Fruit fly (Drosophila melanogaster) whole organism, embryonic: ENCODE measurements around the gene CG13367.

Experiments
- CG1024 ChIP-seq: fragments of 200-800 bp; sonication (Bioruptor generic); IDR thresholded peaks from 2 replicates; pipeline ENCODE4 v1.3.6; 2022; ENCODE audit warnings: missing biosample characterization, missing genetic modification characterization
- CG10959 ChIP-seq: fragments of 200-800 bp; sonication (Bioruptor generic); IDR thresholded peaks from 2 replicates; pipeline ENCODE4 v1.3.6; 2022; ENCODE audit warnings: missing biosample characterization, missing genetic modification characterization
- CG11696 ChIP-seq: fragments of 200-800 bp; sonication (Bioruptor generic); IDR thresholded peaks from 2 replicates; pipeline ENCODE4 v1.3.6; 2022; ENCODE audit warnings: missing biosample characterization, missing genetic modification characterization
- CG12155 ChIP-seq: fragments of 200-800 bp; sonication (Bioruptor generic); optimal IDR thresholded peaks from 3 replicates; lab custom pipeline; 2016; ENCODE audit warnings: missing biosample characterization, missing genetic modification characterization
- CG12219 ChIP-seq: fragments of 200-800 bp; sonication (Bioruptor generic); optimal IDR thresholded peaks from 3 replicates; lab custom pipeline; 2018; ENCODE audit warnings: missing biosample characterization, mild to moderate bottlenecking, missing genetic modification characterization
- CG14667 ChIP-seq: fragments of 200-800 bp; sonication (Bioruptor generic); IDR thresholded peaks from 2 replicates; pipeline ENCODE4 v1.3.6; 2022; ENCODE audit warnings: missing biosample characterization, missing genetic modification characterization
- CG1832 ChIP-seq: fragments of 200-800 bp; sonication (Bioruptor generic); optimal IDR thresholded peaks from 2 replicates; lab custom pipeline; 2017; ENCODE audit warnings: missing biosample characterization, mild to moderate bottlenecking, missing genetic modification characterization, inconsistent platforms
- CG18619 ChIP-seq: fragments of 200-800 bp; sonication (Bioruptor generic); optimal IDR thresholded peaks from 3 replicates; lab custom pipeline; 2017; ENCODE audit warnings: missing biosample characterization, mild to moderate bottlenecking, missing genetic modification characterization
- CG2712 ChIP-seq: fragments of 200-800 bp; optimal IDR thresholded peaks from 3 replicates; lab custom pipeline; 2019; ENCODE audit warnings: missing biosample characterization, mild to moderate bottlenecking, missing genetic modification characterization, moderate library complexity
- CG30020 ChIP-seq: fragments of 200-800 bp; optimal IDR thresholded peaks from 2 replicates; lab custom pipeline; 2019; ENCODE audit warnings: missing biosample characterization, mild to moderate bottlenecking, missing genetic modification characterization, moderate library complexity
- CG30431 ChIP-seq: fragments of 200-800 bp; sonication (Bioruptor generic); optimal IDR thresholded peaks from 2 replicates; lab custom pipeline; 2017; ENCODE audit warnings: missing biosample characterization, missing genetic modification characterization
- CG32532 ChIP-seq: fragments of 200-800 bp; sonication (Bioruptor generic); IDR thresholded peaks from 2 replicates; pipeline ENCODE4 v1.3.6; 2022; ENCODE audit warnings: missing biosample characterization, missing genetic modification characterization
- CG34422 ChIP-seq: fragments of 200-800 bp; sonication (Bioruptor generic); IDR thresholded peaks from 3 replicates; pipeline ENCODE4 v1.3.6; 2022; ENCODE audit warnings: missing biosample characterization, missing genetic modification characterization
- CG3995 ChIP-seq: fragments of 200-800 bp; sonication (Bioruptor generic); optimal IDR thresholded peaks from 3 replicates; lab custom pipeline; 2016; ENCODE audit warnings: missing biosample characterization, missing genetic modification characterization
- CG4617 ChIP-seq: fragments of 200-800 bp; sonication (Bioruptor generic); optimal IDR thresholded peaks from 3 replicates; lab custom pipeline; 2016; ENCODE audit warnings: missing biosample characterization, missing genetic modification characterization, borderline replicate concordance
- CG4730 ChIP-seq: fragments of 200-800 bp; sonication (Bioruptor generic); IDR thresholded peaks from 2 replicates; pipeline ENCODE4 v1.3.6; 2022; ENCODE audit warnings: missing biosample characterization, missing genetic modification characterization
- CG6175 ChIP-seq: fragments of 200-800 bp; sonication (Bioruptor generic); IDR thresholded peaks from 3 replicates; pipeline ENCODE4 v1.3.6; 2022; ENCODE audit warnings: missing biosample characterization, missing genetic modification characterization
- CG6272 ChIP-seq: fragments of 200-800 bp; sonication (Bioruptor generic); IDR thresholded peaks from 2 replicates; pipeline ENCODE4 v1.3.6; 2022; ENCODE audit warnings: missing biosample characterization, missing genetic modification characterization
- CG8089 ChIP-seq: fragments of 200-800 bp; sonication (Bioruptor generic); optimal IDR thresholded peaks from 3 replicates; lab custom pipeline; 2016; ENCODE audit warnings: missing biosample characterization, missing genetic modification characterization
- CG8944 ChIP-seq: fragments of 200-800 bp; sonication (Bioruptor generic); optimal IDR thresholded peaks from 3 replicates; lab custom pipeline; 2016; ENCODE audit warnings: missing biosample characterization, missing genetic modification characterization
- CG9437 ChIP-seq: fragments of 200-800 bp; sonication (Bioruptor generic); optimal IDR thresholded peaks from 2 replicates; lab custom pipeline; 2018; ENCODE audit warnings: missing biosample characterization, mild to moderate bottlenecking, missing genetic modification characterization
- Camta ChIP-seq: fragments of 200-800 bp; sonication (Bioruptor generic); optimal IDR thresholded peaks from 2 replicates; lab custom pipeline; 2016; ENCODE audit warnings: missing biosample characterization, missing genetic modification characterization
- CrebB ChIP-seq: fragments of 200-800 bp; sonication (Bioruptor generic); optimal IDR thresholded peaks from 3 replicates; lab custom pipeline; 2018; ENCODE audit warnings: missing biosample characterization, mild to moderate bottlenecking, missing genetic modification characterization
- Dek ChIP-seq: fragments of 200-800 bp; sonication (Bioruptor generic); optimal IDR thresholded peaks from 3 replicates; lab custom pipeline; 2019; ENCODE audit warnings: missing biosample characterization, mild to moderate bottlenecking, missing genetic modification characterization, moderate library complexity
- GATAe ChIP-seq: fragments of 200-800 bp; sonication (Bioruptor generic); conservative IDR thresholded peaks from 2 replicates; pipeline ENCODE4 v1.3.6; 2022; ENCODE audit warnings: missing biosample characterization, missing genetic modification characterization
- HHEX ChIP-seq: fragments of 200-800 bp; sonication (Bioruptor generic); optimal IDR thresholded peaks from 3 replicates; lab custom pipeline; 2017; ENCODE audit warnings: missing biosample characterization, mild to moderate bottlenecking, missing genetic modification characterization, missing genetic modification reagents
- Hr3 ChIP-seq: fragments of 200-800 bp; sonication (Bioruptor generic); optimal IDR thresholded peaks from 3 replicates; lab custom pipeline; 2016; ENCODE audit warnings: missing biosample characterization, missing genetic modification characterization
- Kr ChIP-seq: fragments of 200-800 bp; sonication (Bioruptor generic); optimal IDR thresholded peaks from 2 replicates; lab custom pipeline; 2017; ENCODE audit warnings: missing biosample characterization, mild to moderate bottlenecking, missing genetic modification characterization
- Mes4 ChIP-seq: fragments of 200-800 bp; sonication (Bioruptor generic); optimal IDR thresholded peaks from 2 replicates; lab custom pipeline; 2016; ENCODE audit warnings: missing biosample characterization, missing genetic modification characterization
- Nf-YA ChIP-seq: fragments of 200-800 bp; sonication (Bioruptor generic); IDR thresholded peaks from 2 replicates; pipeline ENCODE4 v1.3.6; 2022; ENCODE audit warnings: missing biosample characterization, missing genetic modification characterization
- Sox102F ChIP-seq: fragments of 200-800 bp; sonication (Bioruptor generic); optimal IDR thresholded peaks from 2 replicates; lab custom pipeline; 2018; ENCODE audit warnings: missing biosample characterization, mild to moderate bottlenecking, missing genetic modification characterization, moderate library complexity
- Stat92E ChIP-seq, 3 experiments: fragments of >200 bp in 2 of 3; fragments of 200-800 bp in 1 of 3; sonication (Bioruptor generic) in 1 of 3; optimal IDR thresholded peaks; 2 replicates each; lab custom pipeline; 2017 to 2019; ENCODE audit warnings: missing biosample characterization in 3 of 3, missing genetic modification characterization in 3 of 3, mild to moderate bottlenecking in 1 of 3, moderate library complexity in 1 of 3
- Xbp1 ChIP-seq: fragments of 200-800 bp; sonication (Bioruptor generic); optimal IDR thresholded peaks from 3 replicates; lab custom pipeline; 2016; ENCODE audit warnings: missing biosample characterization, mild to moderate bottlenecking, missing genetic modification characterization
- bbx ChIP-seq: fragments of 200-800 bp; sonication (Bioruptor generic); IDR thresholded peaks from 2 replicates; pipeline ENCODE4 v1.3.6; 2022; ENCODE audit warnings: missing biosample characterization, missing genetic modification characterization; ENCODE audit not compliant: partially characterized antibody
- dm ChIP-seq: fragments of 200-800 bp; sonication (Bioruptor generic); optimal IDR thresholded peaks from 3 replicates; lab custom pipeline; 2016; ENCODE audit warnings: missing biosample characterization, missing genetic modification characterization
- fd96Cb ChIP-seq: fragments of 200-800 bp; sonication (Bioruptor generic); optimal IDR thresholded peaks from 2 replicates; lab custom pipeline; 2018; ENCODE audit warnings: missing biosample characterization, mild to moderate bottlenecking, missing genetic modification characterization, moderate library complexity
- gem ChIP-seq: fragments of 200-800 bp; sonication (Bioruptor generic); optimal IDR thresholded peaks from 2 replicates; lab custom pipeline; 2019; ENCODE audit warnings: missing biosample characterization, mild to moderate bottlenecking, missing genetic modification characterization, moderate library complexity
- gro ChIP-seq: fragments of 200-800 bp; sonication (Bioruptor generic); optimal IDR thresholded peaks from 2 replicates; lab custom pipeline; 2016; ENCODE audit warnings: missing biosample characterization, missing genetic modification characterization
- hb ChIP-seq: fragments of 200-800 bp; sonication (Bioruptor generic); IDR thresholded peaks from 3 replicates; pipeline ENCODE4 v1.3.6; 2022; ENCODE audit warnings: missing biosample characterization, missing genetic modification characterization; ENCODE audit not compliant: partially characterized antibody
- ranshi ChIP-seq: fragments of 200-800 bp; sonication (Bioruptor generic); IDR thresholded peaks from 2 replicates; pipeline ENCODE4 v1.3.6; 2022; ENCODE audit warnings: missing biosample characterization, missing genetic modification characterization
- repo ChIP-seq: fragments of 200-800 bp; sonication (Bioruptor generic); optimal IDR thresholded peaks from 2 replicates; lab custom pipeline; 2016; ENCODE audit warnings: missing biosample characterization, missing genetic modification characterization
- trh ChIP-seq: fragments of 200-800 bp; sonication (Bioruptor generic); optimal IDR thresholded peaks from 2 replicates; lab custom pipeline; 2016; ENCODE audit warnings: missing biosample characterization, missing genetic modification characterization

Gene CG13367

dm6 chrX:654949-655348 lies 10.4 kb downstream of the CG13367 start (continued):
- TF ChIP-seq CG4617, result peak; percentile 92
- peak; percentile 91 for TF ChIP-seq CG1024 (GFP tag; lab: Robert Waterston, UW)
- peak; percentile 74 for TF ChIP-seq CG30020 (tag; lab: Kevin White, UChicago)
- TF ChIP-seq hb, result no peak
- peak; percentile 89 for TF ChIP-seq CG6272 (GFP tag; lab: Robert Waterston, UW)
- TF ChIP-seq CG3995 (GFP tag; lab: Kevin White, UChicago), result peak; percentile 79
- peak; percentile 93 for TF ChIP-seq Mes4 (GFP tag; lab: Kevin White, UChicago)
- peak; percentile 93 for TF ChIP-seq CG10959 (GFP tag; lab: Robert Waterston, UW)
- peak; percentile 40; the same call in 1 of the 2 replicates for TF ChIP-seq GATAe (GFP tag; lab: Robert Waterston, UW)
- TF ChIP-seq Nf-YA (GFP tag; lab: Robert Waterston, UW), result peak; percentile 92
- peak; percentile 94 for TF ChIP-seq CG12219
- peak; percentile 96 for TF ChIP-seq Sox102F (GFP tag; lab: Kevin White, UChicago)
- TF ChIP-seq CG14667 (GFP tag; lab: Robert Waterston, UW), result peak; percentile 93
- peak; percentile 67 for TF ChIP-seq trh
- no peak; the same call in 1 of the 2 replicates for TF ChIP-seq bbx (GFP tag; lab: Robert Waterston, UW)
- peak; percentile 91 for TF ChIP-seq CG2712 (tag; lab: Kevin White, UChicago)
- peak; percentile 88 for TF ChIP-seq Hr3
- TF ChIP-seq CG1832 (GFP tag; lab: Kevin White, UChicago), result no peak
- TF ChIP-seq CG8944, result peak; percentile 93
- peak; percentile 92 for TF ChIP-seq CG18619
- TF ChIP-seq CrebB (tag; lab: Kevin White, UChicago), result peak; percentile 94
- TF ChIP-seq gem (tag; lab: Kevin White, UChicago), result peak; percentile 95
- peak; percentile 89 for TF ChIP-seq Camta (GFP tag; lab: Kevin White, UChicago)
- peak; percentile 92 for TF ChIP-seq CG12155
- peak; percentile 94 for TF ChIP-seq CG6175 (GFP tag; lab: Robert Waterston, UW)
- peak; percentile 94 for TF ChIP-seq Dek (tag; lab: Kevin White, UChicago)
- TF ChIP-seq gro (GFP tag; lab: Kevin White, UChicago), result peak; percentile 88
- TF ChIP-seq Kr (GFP tag; lab: Kevin White, UChicago), result peak; percentile 81
- peak; percentile 94 for TF ChIP-seq Xbp1 (GFP tag; lab: Kevin White, UChicago)
- TF ChIP-seq CG30431 (GFP tag; lab: Kevin White, UChicago), result peak; percentile 92
- TF ChIP-seq CG11696 (GFP tag; lab: Robert Waterston, UW), result peak; percentile 88
- peak; percentile 95 for TF ChIP-seq repo (GFP tag; lab: Kevin White, UChicago)
- peak; percentile 98 for TF ChIP-seq CG32532 (GFP tag; lab: Robert Waterston, UW)
- peak; percentile 91 for TF ChIP-seq CG4730 (GFP tag; lab: Robert Waterston, UW)
- TF ChIP-seq Stat92E (GFP tag; optimal IDR thresholded peaks at IDR 0.05; lab: Kevin White, UChicago), result no peak
- TF ChIP-seq HHEX (GFP tag; lab: Kevin White, UChicago), result peak; percentile 96
- TF ChIP-seq CG9437 (GFP tag; lab: Kevin White, UChicago), result peak; percentile 85
- peak; percentile 97 for TF ChIP-seq ranshi (GFP tag; lab: Robert Waterston, UW)
- TF ChIP-seq CG34422, result peak; percentile 98
- TF ChIP-seq fd96Cb (tag; lab: Kevin White, UChicago), result peak; percentile 91
- TF ChIP-seq CG8089, result peak; percentile 93
- peak; percentile 85 for TF ChIP-seq dm (GFP tag; lab: Kevin White, UChicago)
